Worm (Caenorhabditis elegans) whole organism, L4 larva: ENCODE measurements around the gene R13A1.5.

Experiments used
- D1046.2 ChIP-seq: fragments of 200-800 bp; sonication (Bioruptor generic); IDR thresholded peaks from 2 replicates; pipeline ENCODE4 v1.3.6; 2022; ENCODE audit warnings: missing genetic modification characterization, missing compliant biosample characterization
- F37D6.2 ChIP-seq: sonication (generic microtip); optimal IDR thresholded peaks from 2 replicates; lab custom pipeline; 2016; ENCODE audit warnings: mild to moderate bottlenecking, missing genetic modification characterization, missing compliant biosample characterization
- F44E2.7 ChIP-seq: fragments of 200-800 bp; sonication (Bioruptor generic); IDR thresholded peaks from 2 replicates; pipeline ENCODE4 v2.1.2; 2022; ENCODE audit warnings: missing genetic modification characterization, missing compliant biosample characterization
- T20F7.1 ChIP-seq: fragments of 200-800 bp; sonication (Bioruptor generic); optimal IDR thresholded peaks from 2 replicates; lab custom pipeline; 2018; ENCODE audit warnings: mild to moderate bottlenecking, missing genetic modification characterization, missing compliant biosample characterization
- Y75B8A.6 ChIP-seq: fragments of 200-800 bp; sonication (Bioruptor generic); IDR thresholded peaks from 2 replicates; pipeline ENCODE4 v1.3.6; 2022; ENCODE audit warnings: missing genetic modification reagents, missing genetic modification characterization, missing compliant biosample characterization
- aha-1 ChIP-seq: fragments of 150-350 bp; peaks from one replicate; lab custom pipeline; 2014; ENCODE audit warnings: missing biosample characterization, missing genetic modification characterization
- attf-4 ChIP-seq: sonication (generic microtip); optimal IDR thresholded peaks from 3 replicates; lab custom pipeline; 2017; ENCODE audit warnings: missing biosample characterization, missing genetic modification characterization
- ceh-32 ChIP-seq: sonication (generic microtip); optimal IDR thresholded peaks from 2 replicates; lab custom pipeline; 2016; ENCODE audit warnings: mild to moderate bottlenecking, missing genetic modification characterization, missing compliant biosample characterization; ENCODE audit not compliant: poor library complexity
- ceh-82 ChIP-seq: sonication (generic microtip); optimal IDR thresholded peaks from 2 replicates; lab custom pipeline; 2017; ENCODE audit warnings: missing biosample characterization, missing genetic modification characterization
- cey-2 ChIP-seq: sonication (generic microtip); optimal IDR thresholded peaks from 3 replicates; lab custom pipeline; 2017; ENCODE audit warnings: missing genetic modification characterization, mild to moderate bottlenecking, missing compliant biosample characterization, antibody characterized with exemption, borderline replicate concordance; ENCODE audit not compliant: insufficient read depth
- ctbp-1 ChIP-seq: fragments of 200-800 bp; sonication (Bioruptor generic); IDR thresholded peaks from 2 replicates; pipeline ENCODE4 v1.3.6; 2022; ENCODE audit warnings: missing genetic modification reagents, missing genetic modification characterization, missing compliant biosample characterization
- daf-12 ChIP-seq: fragments of 150-350 bp; optimal IDR thresholded peaks from 2 replicates; lab custom pipeline; 2014; ENCODE audit warnings: missing biosample characterization, missing genetic modification reagents, missing genetic modification characterization
- daf-16 ChIP-seq, 3 experiments: sonication (generic microtip); optimal IDR thresholded peaks; 2 replicates each; lab custom pipeline; 2016 to 2017; ENCODE audit warnings: missing genetic modification characterization in 3 of 3, missing genetic modification reagents in 3 of 3, mild to moderate bottlenecking in 2 of 3, missing compliant biosample characterization in 2 of 3, missing biosample characterization in 1 of 3, moderate library complexity in 1 of 3
- daf-19 ChIP-seq: fragments of 200-800 bp; sonication (Bioruptor generic); conservative IDR thresholded peaks from 2 replicates; pipeline ENCODE4 v1.3.6; 2022; ENCODE audit warnings: missing genetic modification characterization, missing compliant biosample characterization
- dmd-6 ChIP-seq: fragments of 200-800 bp; sonication (Bioruptor generic); IDR thresholded peaks from 2 replicates; pipeline ENCODE4 v1.3.6; 2022; ENCODE audit warnings: missing genetic modification reagents, missing genetic modification characterization, missing compliant biosample characterization
- dmd-8 ChIP-seq: fragments of 200-800 bp; sonication (Bioruptor generic); IDR thresholded peaks from 2 replicates; pipeline ENCODE4 v1.3.6; 2022; ENCODE audit warnings: missing genetic modification characterization, missing compliant biosample characterization
- dmd-9 ChIP-seq: fragments of 200-800 bp; sonication (Bioruptor generic); IDR thresholded peaks from 2 replicates; pipeline ENCODE4 v1.3.6; 2022; ENCODE audit warnings: missing genetic modification reagents, missing genetic modification characterization, missing compliant biosample characterization
- dpl-1 ChIP-seq: fragments of 150-350 bp; optimal IDR thresholded peaks from 2 replicates; lab custom pipeline; 2014; ENCODE audit warnings: missing biosample characterization, missing genetic modification reagents, missing genetic modification characterization
- dve-1 ChIP-seq: sonication (generic microtip); optimal IDR thresholded peaks from 2 replicates; lab custom pipeline; 2017; ENCODE audit warnings: antibody characterized with exemption, mild to moderate bottlenecking, missing genetic modification characterization, missing compliant biosample characterization; ENCODE audit not compliant: insufficient read depth
- egl-43 ChIP-seq: fragments of 200-800 bp; sonication (Bioruptor generic); IDR thresholded peaks from 2 replicates; pipeline ENCODE4 v1.3.6; 2022; ENCODE audit warnings: missing genetic modification reagents, missing genetic modification characterization, missing compliant biosample characterization
- hif-1 ChIP-seq, 2 experiments: sonication (generic microtip); optimal IDR thresholded peaks; 2 replicates each; lab custom pipeline; 2016 to 2017; ENCODE audit warnings: missing compliant biosample characterization in 2 of 2, missing genetic modification characterization in 2 of 2, missing genetic modification reagents in 2 of 2, missing genotype in 2 of 2, mild to moderate bottlenecking in 1 of 2
- hlh-11 ChIP-seq: fragments of 200-800 bp; sonication (Bioruptor generic); optimal IDR thresholded peaks from 2 replicates; lab custom pipeline; 2018; ENCODE audit warnings: mild to moderate bottlenecking, missing genetic modification characterization, missing compliant biosample characterization
- lim-7 ChIP-seq: fragments of 200-800 bp; sonication (Bioruptor generic); IDR thresholded peaks from 2 replicates; pipeline ENCODE4 v1.3.6; 2022; ENCODE audit warnings: missing genetic modification characterization, missing compliant biosample characterization
- lin-1 ChIP-seq: fragments of 200-800 bp; sonication (Bioruptor generic); IDR thresholded peaks from 2 replicates; pipeline ENCODE4 v1.3.6; 2022; ENCODE audit warnings: missing genetic modification reagents, missing genetic modification characterization, missing compliant biosample characterization
- lin-15B ChIP-seq: fragments of 150-350 bp; sonication (generic microtip); optimal IDR thresholded peaks from 3 replicates; lab custom pipeline; 2014; ENCODE audit warnings: missing biosample characterization, missing genetic modification characterization
- lsy-2 ChIP-seq, 2 experiments: fragments of 150-350 bp in 1 of 2; sonication (generic microtip) in 1 of 2; optimal IDR thresholded peaks; 2 replicates each; lab custom pipeline; 2014 to 2017; ENCODE audit warnings: missing biosample characterization in 2 of 2, missing genetic modification characterization in 2 of 2
- madf-9 ChIP-seq: fragments of 200-800 bp; sonication (Bioruptor generic); conservative IDR thresholded peaks from 2 replicates; pipeline ENCODE4 v1.3.6; 2022; ENCODE audit warnings: missing genetic modification reagents, missing genetic modification characterization, missing compliant biosample characterization
- mep-1 ChIP-seq: fragments of 150-350 bp; sonication (generic microtip); optimal IDR thresholded peaks from 3 replicates; lab custom pipeline; 2014; ENCODE audit warnings: missing biosample characterization, missing genetic modification characterization
- mes-2 ChIP-seq: sonication (generic microtip); optimal IDR thresholded peaks from 2 replicates; lab custom pipeline; 2016; ENCODE audit warnings: missing genotype, mild to moderate bottlenecking, missing genetic modification characterization, missing compliant biosample characterization; ENCODE audit not compliant: poor library complexity, severe bottlenecking
- mxl-3 ChIP-seq: fragments of 200-800 bp; sonication (Bioruptor generic); optimal IDR thresholded peaks from 2 replicates; lab custom pipeline; 2018; ENCODE audit warnings: mild to moderate bottlenecking, missing genetic modification characterization, missing compliant biosample characterization
- nhr-10 ChIP-seq: fragments of 150-350 bp; optimal IDR thresholded peaks from 2 replicates; lab custom pipeline; 2014; ENCODE audit warnings: missing biosample characterization, missing genetic modification characterization
- nhr-102 ChIP-seq: sonication (generic microtip); optimal IDR thresholded peaks from 2 replicates; lab custom pipeline; 2016; ENCODE audit warnings: mild to moderate bottlenecking, missing genetic modification characterization, moderate library complexity, missing compliant biosample characterization
- nhr-11 ChIP-seq: fragments of 150-350 bp; optimal IDR thresholded peaks from 2 replicates; lab custom pipeline; 2014; ENCODE audit warnings: missing biosample characterization, missing genetic modification characterization
- nhr-28 ChIP-seq: fragments of 150-350 bp; optimal IDR thresholded peaks from 2 replicates; lab custom pipeline; 2014; ENCODE audit warnings: missing biosample characterization, missing genetic modification characterization
- nhr-48 ChIP-seq: sonication (generic microtip); optimal IDR thresholded peaks from 2 replicates; lab custom pipeline; 2016; ENCODE audit warnings: mild to moderate bottlenecking, missing genetic modification characterization, missing compliant biosample characterization
- php-3 ChIP-seq: fragments of 200-800 bp; sonication (Bioruptor generic); IDR thresholded peaks from 2 replicates; pipeline ENCODE4 v1.3.6; 2022; ENCODE audit warnings: missing genetic modification reagents, missing genetic modification characterization, missing compliant biosample characterization
- pqm-1 ChIP-seq: sonication (generic microtip); optimal IDR thresholded peaks from 2 replicates; lab custom pipeline; 2017; ENCODE audit warnings: missing biosample characterization, missing genetic modification characterization
- saeg-2 ChIP-seq: fragments of 200-800 bp; sonication (Bioruptor generic); IDR thresholded peaks from 2 replicates; pipeline ENCODE4 v1.3.6; 2022; ENCODE audit warnings: missing genetic modification reagents, missing genetic modification characterization, missing compliant biosample characterization
- set-16 ChIP-seq: fragments of 200-800 bp; sonication (Bioruptor generic); IDR thresholded peaks from 2 replicates; pipeline ENCODE4 v1.3.6; 2022; ENCODE audit warnings: missing genetic modification reagents, missing genetic modification characterization, missing compliant biosample characterization
- tra-1 ChIP-seq: fragments of 200-800 bp; sonication (Bioruptor generic); IDR thresholded peaks from 2 replicates; pipeline ENCODE4 v1.3.6; 2022; ENCODE audit warnings: missing genetic modification reagents, missing genetic modification characterization, missing compliant biosample characterization
- unc-130 ChIP-seq: sonication (generic microtip); optimal IDR thresholded peaks from 2 replicates; lab custom pipeline; 2016; ENCODE audit warnings: missing genetic modification reagents, missing genetic modification characterization, missing compliant biosample characterization
- unc-39 ChIP-seq: sonication (generic microtip); optimal IDR thresholded peaks from 2 replicates; lab custom pipeline; 2017; ENCODE audit warnings: missing biosample characterization, missing genetic modification characterization
- unc-62 ChIP-seq, 3 experiments: fragments of 150-350 bp in 1 of 3; sonication (generic microtip); optimal IDR thresholded peaks in 2 of 3; peaks in 1 of 3; 1 replicate in 1 of 3; 2 replicates in 2 of 3; lab custom pipeline; 2014 to 2017; ENCODE audit warnings: missing biosample characterization in 3 of 3, missing genetic modification characterization in 3 of 3, missing genetic modification reagents in 3 of 3, missing genotype in 1 of 3

The R13A1.5 gene

ce11 chrIV:7237668-7238214 is 46.1 kb upstream of the R13A1.5 start, which contains the start of gene elo-3:
Gene elo-3 (plus strand): TSS chrIV:7237718.
- TF ChIP-seq aha-1 (tag; lab: Kevin White, UChicago) (peak; percentile 26), nhr-28 (peak; percentile 67), nhr-102 (tag; lab: Kevin White, UChicago) (peak; percentile 41), tra-1 (GFP tag; lab: Robert Waterston, UW) (peak; percentile 77; the same call in 1 of the 2 replicates), hlh-11 (peak; percentile 15), pqm-1 (tag; lab: Kevin White, UChicago) (peak; percentile 75), ceh-32 (tag; lab: Kevin White, UChicago) (no peak), D1046.2 (GFP tag; lab: Robert Waterston, UW) (no peak), dmd-6 (GFP tag; lab: Robert Waterston, UW) (peak; percentile 92), dmd-9 (no peak), hif-1 (tag; optimal IDR thresholded peaks at IDR 0.05; lab: Kevin White, UChicago) (no peak), F44E2.7 (GFP tag; lab: Robert Waterston, UW) (no peak), unc-62 (GFP tag; optimal IDR thresholded peaks at IDR 0.05 in 1 of 2; lab: Kevin White, UChicago) (peak in 1 of 2 experiments; percentile 68), unc-62 (tag; optimal IDR thresholded peaks at IDR 0.05; lab: Kevin White, UChicago) (no peak), daf-12 (tag; lab: Kevin White, UChicago) (no peak), lin-15B (no peak), php-3 (GFP tag; lab: Robert Waterston, UW) (peak; percentile 47; the same call in 1 of the 2 replicates), daf-16 (GFP tag; optimal IDR thresholded peaks at IDR 0.05; lab: Kevin White, UChicago) (no peak), daf-16 (tag; optimal IDR thresholded peaks at IDR 0.05; lab: Kevin White, UChicago) (peak; percentile 51), unc-39 (tag; lab: Kevin White, UChicago) (no peak), dpl-1 (GFP tag; lab: Kevin White, UChicago) (no peak), lin-1 (GFP tag; lab: Robert Waterston, UW) (peak; percentile 65; the same call in 1 of the 2 replicates), F37D6.2 (tag; lab: Kevin White, UChicago) (no peak)

- no peak for TF ChIP-seq Y75B8A.6 (GFP tag; lab: Robert Waterston, UW)
- TF ChIP-seq unc-62 (GFP tag; optimal IDR thresholded peaks at IDR 0.05 in 1 of 2; lab: Kevin White, UChicago), result peak in 1 of 2 experiments; percentile 17
- TF ChIP-seq unc-62 (tag; optimal IDR thresholded peaks at IDR 0.05; lab: Kevin White, UChicago), result no peak
- TF ChIP-seq hlh-11, result peak; percentile 20
- TF ChIP-seq ceh-82 (tag; lab: Kevin White, UChicago), result no peak
- TF ChIP-seq unc-130 (GFP tag; lab: Kevin White, UChicago), result no peak
- peak; percentile 31 for TF ChIP-seq nhr-48 (tag; lab: Kevin White, UChicago)
- TF ChIP-seq dmd-8 (GFP tag; lab: Robert Waterston, UW), result no peak
- peak in 1 of 2 experiments; percentile 26 for TF ChIP-seq lsy-2 (tag; optimal IDR thresholded peaks at IDR 0.05; lab: Kevin White, UChicago)
- no peak for TF ChIP-seq mep-1 (tag; lab: Kevin White, UChicago)
- TF ChIP-seq attf-4 (tag; lab: Kevin White, UChicago), result no peak
- no peak for TF ChIP-seq saeg-2
- no peak for TF ChIP-seq T20F7.1 (GFP tag; lab: Kevin White, UChicago)
- TF ChIP-seq nhr-10 (tag; lab: Kevin White, UChicago), result no peak
- TF ChIP-seq mxl-3 (GFP tag; lab: Kevin White, UChicago), result peak; percentile 52
- 0 out of 2 replicates have a peak, but pooled peaks have one; percentile 7 for TF ChIP-seq php-3 (GFP tag; lab: Robert Waterston, UW)
These were observed 44.7 kb upstream of the R13A1.5 start for ce11 chrIV:7236248-7236772.

- peak; percentile 78 for TF ChIP-seq dve-1 (tag; lab: Kevin White, UChicago)
- TF ChIP-seq madf-9 (GFP tag; lab: Robert Waterston, UW), result 0 out of 2 replicates have a peak, but pooled peaks have one; percentile 22
- TF ChIP-seq lsy-2 (tag; optimal IDR thresholded peaks at IDR 0.05; lab: Kevin White, UChicago), result peak; percentile 9 to 56
- no peak for TF ChIP-seq Y75B8A.6 (GFP tag; lab: Robert Waterston, UW)
- 0 out of 2 replicates have a peak, but pooled peaks have one; percentile 27 for TF ChIP-seq lim-7
- TF ChIP-seq lin-1 (GFP tag; lab: Robert Waterston, UW), result peak; percentile 46; the same call in 1 of the 2 replicates
- TF ChIP-seq php-3 (GFP tag; lab: Robert Waterston, UW), result peak; percentile 62; the same call in 1 of the 2 replicates
- peak; percentile 38 for TF ChIP-seq mes-2 (tag; lab: Kevin White, UChicago)
- TF ChIP-seq ctbp-1 (GFP tag; lab: Robert Waterston, UW), result no peak
- no peak for TF ChIP-seq daf-19
- TF ChIP-seq egl-43 (GFP tag; lab: Robert Waterston, UW), result peak; percentile 75
- TF ChIP-seq hlh-11, result peak; percentile 77
- peak; percentile 89 for TF ChIP-seq nhr-28
- no peak for TF ChIP-seq cey-2 (tag; lab: Kevin White, UChicago)
- peak; percentile 57 for TF ChIP-seq nhr-11 (tag; lab: Kevin White, UChicago)
- no peak for TF ChIP-seq set-16 (GFP tag; lab: Robert Waterston, UW)
These were observed 43.8 kb upstream of the R13A1.5 start for ce11 chrIV:7235382-7235917.
